Worm (Caenorhabditis elegans): ENCODE results near the gene mrps-23.

DNA sequence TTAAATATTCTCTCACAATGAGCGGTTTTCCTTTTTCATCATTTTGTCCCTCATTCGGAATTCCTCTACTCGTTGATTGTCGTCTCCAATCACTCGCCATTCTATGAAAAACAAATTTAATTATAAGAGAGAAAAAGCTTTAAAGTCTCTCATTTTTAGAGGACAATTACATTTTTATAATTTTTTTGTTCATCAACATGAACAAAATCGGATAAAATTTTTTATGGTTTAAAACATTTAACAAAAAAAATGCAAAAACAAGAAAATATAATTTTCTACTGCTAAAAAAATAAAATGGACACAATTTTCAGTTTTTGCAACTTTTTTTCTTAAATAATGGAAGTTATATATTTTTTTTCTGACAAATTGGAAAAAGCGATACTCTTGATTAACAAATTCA, 7.3 kb downstream of the mrps-23 start, which contains the start of gene F55H2.7:
- TF ChIP-seq hmbx-1 (tag; optimal IDR thresholded peaks at IDR 0.05) (no peak), B0310.2 (tag; optimal IDR thresholded peaks at IDR 0.05) (no peak), ama-1 (optimal IDR thresholded peaks at IDR 0.05) (no peak), pes-1 (GFP tag; IDR thresholded peaks at IDR 0.05) (no peak), flt-1 (GFP tag; IDR thresholded peaks at IDR 0.05) (no peak), hnd-1 (tag; optimal IDR thresholded peaks at IDR 0.05) (no peak), hmg-4 (GFP tag; optimal IDR thresholded peaks at IDR 0.05) (no peak), sea-1 (GFP tag; conservative IDR thresholded peaks at IDR 0.05) (no peak), ets-7 (tag; optimal IDR thresholded peaks at IDR 0.05) (no peak), tbx-11 (GFP tag; IDR thresholded peaks at IDR 0.05) (no peak), ceh-13 (GFP tag; optimal IDR thresholded peaks at IDR 0.05) (no peak), tbx-37 (GFP tag; conservative IDR thresholded peaks at IDR 0.05) (no peak), aly-1 (tag; optimal IDR thresholded peaks at IDR 0.05) (no peak)

All from whole organism, early embryonic.